Worm (Caenorhabditis elegans) whole organism, L2 larva: ENCODE measurements around the gene K07E3.2.

Experiments
- C34F6.9 ChIP-seq: fragments of 150-350 bp; optimal IDR thresholded peaks from 2 replicates; lab custom pipeline; 2014; ENCODE audit warnings: missing biosample characterization, missing genetic modification characterization
- F13H6.1 ChIP-seq: sonication (generic microtip); optimal IDR thresholded peaks from 2 replicates; lab custom pipeline; 2016; ENCODE audit warnings: missing genetic modification characterization, missing compliant biosample characterization
- R02D3.7 ChIP-seq: fragments of 150-350 bp; optimal IDR thresholded peaks from 2 replicates; lab custom pipeline; 2014; ENCODE audit warnings: missing biosample characterization, missing genetic modification characterization
- ZK546.5 ChIP-seq: sonication (generic microtip); optimal IDR thresholded peaks from 2 replicates; lab custom pipeline; 2017; ENCODE audit warnings: missing biosample characterization, missing genetic modification characterization
- alr-1 ChIP-seq: fragments of 150-350 bp; optimal IDR thresholded peaks from 2 replicates; lab custom pipeline; 2014; ENCODE audit warnings: missing biosample characterization, missing genetic modification characterization
- aly-2 ChIP-seq: fragments of 150-350 bp; optimal IDR thresholded peaks from 2 replicates; lab custom pipeline; 2014; ENCODE audit warnings: missing biosample characterization, missing genetic modification characterization
- blmp-1 ChIP-seq: sonication (generic microtip); optimal IDR thresholded peaks from 2 replicates; lab custom pipeline; 2017; ENCODE audit warnings: missing genetic modification characterization, mild to moderate bottlenecking, missing compliant biosample characterization, antibody characterized with exemption, moderate library complexity; ENCODE audit not compliant: insufficient read depth
- ceh-16 ChIP-seq: fragments of 150-350 bp; optimal IDR thresholded peaks from 2 replicates; lab custom pipeline; 2014; ENCODE audit warnings: missing biosample characterization, missing genetic modification characterization
- ceh-82 ChIP-seq: fragments of 150-350 bp; optimal IDR thresholded peaks from 2 replicates; lab custom pipeline; 2014; ENCODE audit warnings: missing biosample characterization, missing genetic modification characterization
- crh-2 ChIP-seq: sonication (generic microtip); optimal IDR thresholded peaks from 2 replicates; lab custom pipeline; 2017; ENCODE audit warnings: missing biosample characterization, missing genetic modification characterization
- dmd-4 ChIP-seq: sonication (generic microtip); optimal IDR thresholded peaks from 2 replicates; lab custom pipeline; 2017; ENCODE audit warnings: missing biosample characterization, missing genetic modification characterization
- egl-27 ChIP-seq: sonication (generic microtip); optimal IDR thresholded peaks from 3 replicates; lab custom pipeline; 2017; ENCODE audit warnings: missing biosample characterization, missing genetic modification reagents, missing genetic modification characterization
- elt-1 ChIP-seq: fragments of 150-350 bp; optimal IDR thresholded peaks from 2 replicates; lab custom pipeline; 2014; ENCODE audit warnings: missing biosample characterization, missing genetic modification characterization
- fos-1 ChIP-seq: fragments of 150-350 bp; optimal IDR thresholded peaks from 2 replicates; lab custom pipeline; 2014; ENCODE audit warnings: missing biosample characterization, missing genetic modification characterization
- gmeb-1 ChIP-seq: fragments of 150-350 bp; optimal IDR thresholded peaks from 2 replicates; lab custom pipeline; 2014; ENCODE audit warnings: missing biosample characterization, missing genetic modification characterization
- lin-11 ChIP-seq: fragments of 150-350 bp; sonication (generic microtip); optimal IDR thresholded peaks from 2 replicates; lab custom pipeline; 2014; ENCODE audit warnings: missing biosample characterization, missing genetic modification characterization, inconsistent platforms, mixed read lengths
- lin-13 ChIP-seq: fragments of 150-350 bp; optimal IDR thresholded peaks from 2 replicates; lab custom pipeline; 2014; ENCODE audit warnings: missing biosample characterization, missing genetic modification reagents, missing genetic modification characterization
- lin-39 ChIP-seq: fragments of 150-350 bp; optimal IDR thresholded peaks from 2 replicates; lab custom pipeline; 2014; ENCODE audit warnings: missing biosample characterization, missing genetic modification reagents, missing genetic modification characterization
- lsy-2 ChIP-seq, 2 experiments: fragments of 150-350 bp in 1 of 2; sonication (generic microtip) in 1 of 2; optimal IDR thresholded peaks; 2 replicates each; lab custom pipeline; 2014 to 2017; ENCODE audit warnings: missing biosample characterization in 2 of 2, missing genetic modification characterization in 2 of 2
- mab-5 ChIP-seq: fragments of 150-350 bp; optimal IDR thresholded peaks from 2 replicates; lab custom pipeline; 2014; ENCODE audit warnings: missing biosample characterization, missing genetic modification characterization
- mbf-1 ChIP-seq: sonication (generic microtip); optimal IDR thresholded peaks from 2 replicates; lab custom pipeline; 2017; ENCODE audit warnings: missing biosample characterization, missing genetic modification characterization
- mdl-1 ChIP-seq, 2 experiments: fragments of 150-350 bp in 1 of 2; sonication (generic microtip) in 1 of 2; optimal IDR thresholded peaks; 2 replicates each; lab custom pipeline; 2017; ENCODE audit warnings: missing biosample characterization in 2 of 2, missing genetic modification characterization in 2 of 2
- nhr-10 ChIP-seq: sonication (generic microtip); optimal IDR thresholded peaks from 2 replicates; lab custom pipeline; 2017; ENCODE audit warnings: missing biosample characterization, missing genetic modification characterization
- nhr-11 ChIP-seq: fragments of 150-350 bp; optimal IDR thresholded peaks from 2 replicates; lab custom pipeline; 2014; ENCODE audit warnings: missing biosample characterization, missing genetic modification characterization
- nhr-12 ChIP-seq: fragments of 150-350 bp; optimal IDR thresholded peaks from 2 replicates; lab custom pipeline; 2014; ENCODE audit warnings: missing biosample characterization, missing genetic modification characterization
- nhr-129 ChIP-seq: fragments of 150-350 bp; optimal IDR thresholded peaks from 2 replicates; lab custom pipeline; 2014; ENCODE audit warnings: missing biosample characterization, missing genetic modification characterization
- nhr-21 ChIP-seq: fragments of 150-350 bp; optimal IDR thresholded peaks from 2 replicates; lab custom pipeline; 2014; ENCODE audit warnings: missing biosample characterization, missing genetic modification characterization
- nhr-23 ChIP-seq: fragments of 150-350 bp; optimal IDR thresholded peaks from 2 replicates; lab custom pipeline; 2014; ENCODE audit warnings: missing biosample characterization, missing genetic modification reagents, missing genetic modification characterization
- nhr-237 ChIP-seq: fragments of 150-350 bp; optimal IDR thresholded peaks from 2 replicates; lab custom pipeline; 2014; ENCODE audit warnings: missing biosample characterization, missing genetic modification characterization
- nhr-25 ChIP-seq: fragments of 150-350 bp; sonication (generic microtip); optimal IDR thresholded peaks from 3 replicates; lab custom pipeline; 2014; ENCODE audit warnings: missing biosample characterization, missing genetic modification characterization
- nhr-6 ChIP-seq: fragments of 150-350 bp; optimal IDR thresholded peaks from 2 replicates; lab custom pipeline; 2014; ENCODE audit warnings: missing biosample characterization, missing genetic modification characterization
- nhr-77 ChIP-seq: fragments of 150-350 bp; optimal IDR thresholded peaks from 2 replicates; lab custom pipeline; 2014; ENCODE audit warnings: missing biosample characterization, missing genetic modification characterization
- peb-1 ChIP-seq: fragments of 150-350 bp; optimal IDR thresholded peaks from 2 replicates; lab custom pipeline; 2014; ENCODE audit warnings: missing biosample characterization, missing genetic modification characterization
- sem-4 ChIP-seq: fragments of 150-350 bp; optimal IDR thresholded peaks from 2 replicates; lab custom pipeline; 2014; ENCODE audit warnings: missing biosample characterization, missing genetic modification reagents, missing genetic modification characterization
- skn-1 ChIP-seq: sonication (generic microtip); optimal IDR thresholded peaks from 2 replicates; lab custom pipeline; 2017; ENCODE audit warnings: missing biosample characterization, missing genetic modification characterization
- sma-3 ChIP-seq: sonication (generic microtip); optimal IDR thresholded peaks from 2 replicates; lab custom pipeline; 2016; ENCODE audit warnings: missing genetic modification reagents, missing genetic modification characterization, missing compliant biosample characterization
- sma-9 ChIP-seq, 2 experiments: fragments of 150-350 bp in 1 of 2; sonication (generic microtip) in 1 of 2; optimal IDR thresholded peaks; 2 replicates each; lab custom pipeline; 2014 to 2016; ENCODE audit warnings: missing genetic modification characterization in 2 of 2, mild to moderate bottlenecking in 1 of 2, missing biosample characterization in 1 of 2, missing compliant biosample characterization in 1 of 2, missing genetic modification reagents in 1 of 2, moderate library complexity in 1 of 2
- unc-39 ChIP-seq: fragments of 150-350 bp; optimal IDR thresholded peaks from 2 replicates; lab custom pipeline; 2014; ENCODE audit warnings: missing biosample characterization, missing genetic modification characterization
- zag-1 ChIP-seq: fragments of 150-350 bp; optimal IDR thresholded peaks from 2 replicates; lab custom pipeline; 2014; ENCODE audit warnings: missing biosample characterization, missing genetic modification characterization
- ztf-1 ChIP-seq: fragments of 200-800 bp; sonication (Bioruptor generic); conservative IDR thresholded peaks from 2 replicates; pipeline ENCODE4 v1.3.6; 2022; ENCODE audit warnings: missing genetic modification characterization, missing compliant biosample characterization
- ztf-11 ChIP-seq: sonication (generic microtip); optimal IDR thresholded peaks from 2 replicates; lab custom pipeline; 2017; ENCODE audit warnings: missing biosample characterization, missing genetic modification characterization

K07E3.2 gene

DNA sequence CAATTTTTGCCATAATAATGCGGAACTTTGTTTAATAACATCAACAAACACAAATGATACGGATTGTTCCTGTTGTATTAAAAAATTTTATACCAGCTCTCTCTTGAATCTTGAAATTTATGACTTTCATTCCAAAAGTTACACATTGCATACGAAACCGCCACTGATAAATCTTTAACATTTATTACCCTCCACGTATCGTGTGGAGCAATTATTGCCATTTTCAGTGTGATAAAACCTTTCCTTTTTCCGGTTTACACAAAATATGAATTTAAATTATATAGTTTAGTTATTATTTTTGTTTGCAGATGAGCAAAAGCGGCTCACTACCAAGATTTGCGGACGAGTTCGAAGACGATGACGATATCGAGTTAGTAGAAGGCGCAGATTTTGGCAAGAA, 43.3 kb upstream of the K07E3.2 start, which contains the start of gene C18A11.3:
Gene C18A11.3 (plus strand): TSS at position 301 of the 400 bp plus-strand sequence.
- no peak for TF ChIP-seq ztf-1 (GFP tag; lab: Robert Waterston, UW)
- peak; percentile 24 for TF ChIP-seq fos-1 (tag; lab: Kevin White, UChicago)

DNA sequence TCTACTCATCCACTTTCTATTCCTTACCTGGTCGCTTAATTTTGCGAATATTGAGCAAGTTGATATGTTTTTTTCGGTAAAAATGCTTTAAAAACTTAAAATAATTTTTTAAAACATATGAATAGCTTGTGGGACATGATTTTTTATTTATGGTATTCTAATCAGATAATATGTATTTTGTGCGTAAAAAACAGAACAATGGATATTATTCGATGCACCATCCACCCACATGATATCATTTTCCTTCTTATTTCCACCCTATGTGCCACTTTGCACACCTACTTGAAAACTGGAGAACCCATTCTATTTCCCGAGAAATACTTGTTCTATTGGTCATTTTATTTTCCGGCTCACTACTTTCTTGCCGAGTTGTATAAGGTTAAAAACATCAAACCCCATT, 36.8 kb upstream of the K07E3.2 start, which contains the start of gene C18A11.2:
Gene C18A11.2 (plus strand): TSS at position 301 of the 400 bp plus-strand sequence.
- no peak for TF ChIP-seq skn-1
- TF ChIP-seq mdl-1 (tag; optimal IDR thresholded peaks at IDR 0.05; lab: Kevin White, UChicago) = no peak
- TF ChIP-seq nhr-129 = no peak
- TF ChIP-seq ztf-11 (tag; lab: Kevin White, UChicago) = no peak
- no peak for TF ChIP-seq nhr-12 (tag; lab: Kevin White, UChicago)
- TF ChIP-seq egl-27 (tag; lab: Kevin White, UChicago) = no peak
- no peak for TF ChIP-seq nhr-6
- TF ChIP-seq lsy-2 (tag; optimal IDR thresholded peaks at IDR 0.05; lab: Kevin White, UChicago) = no peak
- TF ChIP-seq sem-4 = no peak
- no peak for TF ChIP-seq lin-39 (tag; lab: Kevin White, UChicago)
- TF ChIP-seq blmp-1 (tag; lab: Kevin White, UChicago) = no peak
- TF ChIP-seq nhr-10 (tag; lab: Kevin White, UChicago) = no peak
- no peak for TF ChIP-seq mbf-1
- TF ChIP-seq R02D3.7 (tag; lab: Kevin White, UChicago) = no peak
- no peak for TF ChIP-seq fos-1 (tag; lab: Kevin White, UChicago)
- TF ChIP-seq, all 48 proteins: peak for 0

DNA sequence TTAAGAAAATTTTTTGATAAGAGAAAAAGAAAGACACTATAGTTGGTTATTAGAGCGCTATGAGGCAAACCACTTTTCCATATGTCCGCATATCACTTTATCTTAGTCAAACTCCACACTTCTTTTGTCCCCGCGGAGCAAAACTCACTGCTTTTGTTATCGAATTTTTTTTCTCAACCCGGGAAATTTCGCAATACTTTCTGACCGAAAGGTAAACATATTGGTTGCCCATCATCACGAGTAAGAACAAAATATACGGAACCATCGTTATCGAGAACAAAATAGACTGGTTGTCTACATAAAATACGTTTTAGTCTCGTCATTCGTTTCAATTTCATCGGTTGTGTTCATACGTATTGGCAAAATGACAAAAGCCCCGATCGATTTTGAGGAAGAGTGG, 34.8 kb upstream of the K07E3.2 start, which contains the start of gene C18A11.1:
Gene C18A11.1 (plus strand): TSS at position 36 of the 400 bp plus-strand sequence.
- no peak for TF ChIP-seq mbf-1
- TF ChIP-seq elt-1 = no peak
- TF ChIP-seq sma-9 (GFP tag; optimal IDR thresholded peaks at IDR 0.05; lab: Kevin White, UChicago) = no peak
- no peak for TF ChIP-seq sma-9 (tag; optimal IDR thresholded peaks at IDR 0.05; lab: Kevin White, UChicago)
- TF ChIP-seq nhr-11 (tag; lab: Kevin White, UChicago) = no peak
- TF ChIP-seq ceh-16 (tag; lab: Kevin White, UChicago) = no peak
- TF ChIP-seq ztf-11 (tag; lab: Kevin White, UChicago) = no peak
- no peak for TF ChIP-seq mab-5
- TF ChIP-seq ztf-1 (GFP tag; lab: Robert Waterston, UW) = no peak
- no peak for TF ChIP-seq R02D3.7 (tag; lab: Kevin White, UChicago)
- no peak for TF ChIP-seq unc-39 (tag; lab: Kevin White, UChicago)
- no peak for TF ChIP-seq ceh-82 (tag; lab: Kevin White, UChicago)
- no peak for TF ChIP-seq nhr-77 (tag; lab: Kevin White, UChicago)
- TF ChIP-seq ZK546.5 = no peak
- no peak for TF ChIP-seq nhr-21 (tag; lab: Kevin White, UChicago)
- no peak for TF ChIP-seq lin-11 (tag; lab: Kevin White, UChicago)
- TF ChIP-seq C34F6.9 (tag; lab: Kevin White, UChicago) = no peak
- TF ChIP-seq lin-13 (GFP tag; lab: Kevin White, UChicago) = no peak
- no peak for TF ChIP-seq nhr-237
- TF ChIP-seq zag-1 (tag; lab: Kevin White, UChicago) = no peak
- TF ChIP-seq alr-1 = no peak
- TF ChIP-seq peb-1 = no peak
- TF ChIP-seq crh-2 (tag; lab: Kevin White, UChicago) = peak; percentile 40
- TF ChIP-seq F13H6.1 (tag; lab: Kevin White, UChicago) = peak; percentile 40
- TF ChIP-seq lsy-2 (tag; optimal IDR thresholded peaks at IDR 0.05; lab: Kevin White, UChicago) = no peak
- no peak for TF ChIP-seq blmp-1 (tag; lab: Kevin White, UChicago)
- no peak for TF ChIP-seq sma-3 (GFP tag; lab: Kevin White, UChicago)
- TF ChIP-seq nhr-6 = no peak
- TF ChIP-seq nhr-129 = peak; percentile 35
- peak; percentile 29 for TF ChIP-seq fos-1 (tag; lab: Kevin White, UChicago)
- peak; percentile 49 for TF ChIP-seq gmeb-1 (tag; lab: Kevin White, UChicago)

DNA sequence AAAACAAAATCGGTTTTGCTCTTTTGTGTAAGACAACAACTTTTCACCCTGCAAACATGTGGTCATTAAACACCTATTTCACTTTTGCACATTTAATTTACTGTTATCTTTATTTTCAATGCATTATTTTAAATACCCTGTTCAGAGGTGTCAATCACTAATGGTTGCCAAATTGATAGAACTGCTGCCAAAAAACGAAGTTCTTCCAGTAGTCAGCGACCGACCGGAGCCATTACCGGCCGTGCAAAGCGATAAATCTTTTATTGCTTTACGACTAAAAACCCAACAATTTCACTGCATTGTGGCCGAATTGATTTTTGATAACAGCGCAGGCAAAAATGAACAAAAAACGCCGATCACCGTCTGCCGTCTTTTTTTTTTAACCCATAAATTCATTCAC, 29.6 kb upstream of the K07E3.2 start:
- TF ChIP-seq sma-3 (GFP tag; lab: Kevin White, UChicago) (no peak), nhr-25 (no peak), sem-4 (no peak), dmd-4 (no peak), mbf-1 (no peak), lsy-2 (tag; optimal IDR thresholded peaks at IDR 0.05; lab: Kevin White, UChicago) (no peak), nhr-23 (tag; lab: Kevin White, UChicago) (no peak), peb-1 (no peak), ceh-82 (tag; lab: Kevin White, UChicago) (no peak), mab-5 (no peak), aly-2 (tag; lab: Kevin White, UChicago) (no peak), R02D3.7 (tag; lab: Kevin White, UChicago) (no peak), ztf-1 (GFP tag; lab: Robert Waterston, UW) (no peak), crh-2 (tag; lab: Kevin White, UChicago) (no peak), blmp-1 (tag; lab: Kevin White, UChicago) (no peak), nhr-129 (no peak), fos-1 (tag; lab: Kevin White, UChicago) (no peak), nhr-10 (tag; lab: Kevin White, UChicago) (no peak), alr-1 (no peak)
- TF ChIP-seq, all 48 proteins: peak for 0
